Worm (Caenorhabditis elegans) whole organism, L4 larva: ENCODE measurements around the gene T06E6.1.

Experiments
- F10B5.3 ChIP-seq: sonication (generic microtip); optimal IDR thresholded peaks from 2 replicates; lab custom pipeline; 2016; ENCODE audit warnings: mild to moderate bottlenecking, missing genetic modification characterization, missing compliant biosample characterization
- T20F7.1 ChIP-seq: fragments of 200-800 bp; sonication (Bioruptor generic); optimal IDR thresholded peaks from 2 replicates; lab custom pipeline; 2018; ENCODE audit warnings: mild to moderate bottlenecking, missing genetic modification characterization, missing compliant biosample characterization
- T26A8.4 ChIP-seq: fragments of 200-800 bp; sonication (Bioruptor generic); IDR thresholded peaks from 2 replicates; pipeline ENCODE4 v1.3.6; 2022; ENCODE audit warnings: missing genetic modification characterization, missing compliant biosample characterization
- attf-4 ChIP-seq: sonication (generic microtip); optimal IDR thresholded peaks from 3 replicates; lab custom pipeline; 2017; ENCODE audit warnings: missing biosample characterization, missing genetic modification characterization
- ceh-44 ChIP-seq: fragments of 200-800 bp; sonication (Bioruptor generic); IDR thresholded peaks from 2 replicates; pipeline ENCODE4 v1.3.6; 2022; ENCODE audit warnings: missing genetic modification reagents, missing genetic modification characterization, missing compliant biosample characterization
- ctbp-1 ChIP-seq: fragments of 200-800 bp; sonication (Bioruptor generic); IDR thresholded peaks from 2 replicates; pipeline ENCODE4 v1.3.6; 2022; ENCODE audit warnings: missing genetic modification reagents, missing genetic modification characterization, missing compliant biosample characterization
- daf-19 ChIP-seq: fragments of 200-800 bp; sonication (Bioruptor generic); conservative IDR thresholded peaks from 2 replicates; pipeline ENCODE4 v1.3.6; 2022; ENCODE audit warnings: missing genetic modification characterization, missing compliant biosample characterization
- dmd-8 ChIP-seq: fragments of 200-800 bp; sonication (Bioruptor generic); IDR thresholded peaks from 2 replicates; pipeline ENCODE4 v1.3.6; 2022; ENCODE audit warnings: missing genetic modification characterization, missing compliant biosample characterization
- dmd-9 ChIP-seq: fragments of 200-800 bp; sonication (Bioruptor generic); IDR thresholded peaks from 2 replicates; pipeline ENCODE4 v1.3.6; 2022; ENCODE audit warnings: missing genetic modification reagents, missing genetic modification characterization, missing compliant biosample characterization
- dve-1 ChIP-seq: sonication (generic microtip); optimal IDR thresholded peaks from 2 replicates; lab custom pipeline; 2017; ENCODE audit warnings: antibody characterized with exemption, mild to moderate bottlenecking, missing genetic modification characterization, missing compliant biosample characterization; ENCODE audit not compliant: insufficient read depth
- hif-1 ChIP-seq, 2 experiments: sonication (generic microtip); optimal IDR thresholded peaks; 2 replicates each; lab custom pipeline; 2016 to 2017; ENCODE audit warnings: missing compliant biosample characterization in 2 of 2, missing genetic modification characterization in 2 of 2, missing genetic modification reagents in 2 of 2, missing genotype in 2 of 2, mild to moderate bottlenecking in 1 of 2
- hlh-30 ChIP-seq: sonication (generic microtip); optimal IDR thresholded peaks from 2 replicates; lab custom pipeline; 2017; ENCODE audit warnings: antibody characterized with exemption, mild to moderate bottlenecking, missing genetic modification characterization, missing compliant biosample characterization; ENCODE audit not compliant: insufficient read depth
- lin-1 ChIP-seq: fragments of 200-800 bp; sonication (Bioruptor generic); IDR thresholded peaks from 2 replicates; pipeline ENCODE4 v1.3.6; 2022; ENCODE audit warnings: missing genetic modification reagents, missing genetic modification characterization, missing compliant biosample characterization
- lin-13 ChIP-seq: fragments of 150-350 bp; optimal IDR thresholded peaks from 2 replicates; lab custom pipeline; 2014; ENCODE audit warnings: missing biosample characterization, missing genetic modification reagents, missing genetic modification characterization
- lin-38 ChIP-seq: fragments of 200-800 bp; sonication (Bioruptor generic); IDR thresholded peaks from 2 replicates; pipeline ENCODE4 v1.3.6; 2022; ENCODE audit warnings: missing genetic modification reagents, missing genetic modification characterization, missing compliant biosample characterization
- lin-39 ChIP-seq: fragments of 150-350 bp; optimal IDR thresholded peaks from 2 replicates; lab custom pipeline; 2014; ENCODE audit warnings: missing biosample characterization, missing genetic modification reagents, missing genetic modification characterization
- lsy-2 ChIP-seq, 2 experiments: fragments of 150-350 bp in 1 of 2; sonication (generic microtip) in 1 of 2; optimal IDR thresholded peaks; 2 replicates each; lab custom pipeline; 2014 to 2017; ENCODE audit warnings: missing biosample characterization in 2 of 2, missing genetic modification characterization in 2 of 2
- madf-9 ChIP-seq: fragments of 200-800 bp; sonication (Bioruptor generic); conservative IDR thresholded peaks from 2 replicates; pipeline ENCODE4 v1.3.6; 2022; ENCODE audit warnings: missing genetic modification reagents, missing genetic modification characterization, missing compliant biosample characterization
- nhr-28 ChIP-seq: fragments of 150-350 bp; optimal IDR thresholded peaks from 2 replicates; lab custom pipeline; 2014; ENCODE audit warnings: missing biosample characterization, missing genetic modification characterization
- pha-4 ChIP-seq, 2 experiments: fragments of 150-350 bp in 1 of 2; fragments of 200-800 bp in 1 of 2; sonication (Bioruptor generic) in 1 of 2; IDR thresholded peaks in 1 of 2; optimal IDR thresholded peaks in 1 of 2; 2 replicates each; pipeline versions ENCODE4 v1.3.6 to Lab custom; 2014 to 2022; ENCODE audit warnings: missing genetic modification characterization in 2 of 2, missing genetic modification reagents in 2 of 2, missing biosample characterization in 1 of 2, missing compliant biosample characterization in 1 of 2
- php-3 ChIP-seq: fragments of 200-800 bp; sonication (Bioruptor generic); IDR thresholded peaks from 2 replicates; pipeline ENCODE4 v1.3.6; 2022; ENCODE audit warnings: missing genetic modification reagents, missing genetic modification characterization, missing compliant biosample characterization
- rbr-2 ChIP-seq: sonication (generic microtip); optimal IDR thresholded peaks from 2 replicates; lab custom pipeline; 2016; ENCODE audit warnings: missing genotype, missing genetic modification characterization, missing compliant biosample characterization
- snpc-1.2 ChIP-seq: fragments of 200-800 bp; sonication (Bioruptor generic); IDR thresholded peaks from 2 replicates; pipeline ENCODE4 v1.3.6; 2022; ENCODE audit warnings: missing genetic modification reagents, missing genetic modification characterization, missing compliant biosample characterization
- spr-3 ChIP-seq: fragments of 200-800 bp; sonication (Bioruptor generic); optimal IDR thresholded peaks from 2 replicates; lab custom pipeline; 2018; ENCODE audit warnings: mild to moderate bottlenecking, missing genetic modification characterization, missing compliant biosample characterization
- tra-1 ChIP-seq: fragments of 200-800 bp; sonication (Bioruptor generic); IDR thresholded peaks from 2 replicates; pipeline ENCODE4 v1.3.6; 2022; ENCODE audit warnings: missing genetic modification reagents, missing genetic modification characterization, missing compliant biosample characterization
- unc-39 ChIP-seq: sonication (generic microtip); optimal IDR thresholded peaks from 2 replicates; lab custom pipeline; 2017; ENCODE audit warnings: missing biosample characterization, missing genetic modification characterization
- unc-62 ChIP-seq, 3 experiments: fragments of 150-350 bp in 1 of 3; sonication (generic microtip); optimal IDR thresholded peaks in 2 of 3; peaks in 1 of 3; 1 replicate in 1 of 3; 2 replicates in 2 of 3; lab custom pipeline; 2014 to 2017; ENCODE audit warnings: missing biosample characterization in 3 of 3, missing genetic modification characterization in 3 of 3, missing genetic modification reagents in 3 of 3, missing genotype in 1 of 3
- zag-1 ChIP-seq: fragments of 150-350 bp; optimal IDR thresholded peaks from 2 replicates; lab custom pipeline; 2014; ENCODE audit warnings: missing biosample characterization, missing genetic modification characterization
- zfp-2 ChIP-seq: sonication (generic microtip); optimal IDR thresholded peaks from 2 replicates; lab custom pipeline; 2016; ENCODE audit warnings: mild to moderate bottlenecking, missing genetic modification characterization, missing compliant biosample characterization
- zfp-3 ChIP-seq: fragments of 200-800 bp; sonication (Bioruptor generic); conservative IDR thresholded peaks from 2 replicates; pipeline ENCODE4 v1.3.6; 2022; ENCODE audit warnings: missing genetic modification reagents, missing genetic modification characterization, missing compliant biosample characterization
- ztf-11 ChIP-seq: fragments of 150-350 bp; optimal IDR thresholded peaks from 2 replicates; lab custom pipeline; 2014; ENCODE audit warnings: missing biosample characterization, missing genetic modification characterization
- ztf-7 ChIP-seq: fragments of 150-350 bp; optimal IDR thresholded peaks from 2 replicates; lab custom pipeline; 2014; ENCODE audit warnings: missing biosample characterization, missing genetic modification characterization

The T06E6.1 gene

DNA sequence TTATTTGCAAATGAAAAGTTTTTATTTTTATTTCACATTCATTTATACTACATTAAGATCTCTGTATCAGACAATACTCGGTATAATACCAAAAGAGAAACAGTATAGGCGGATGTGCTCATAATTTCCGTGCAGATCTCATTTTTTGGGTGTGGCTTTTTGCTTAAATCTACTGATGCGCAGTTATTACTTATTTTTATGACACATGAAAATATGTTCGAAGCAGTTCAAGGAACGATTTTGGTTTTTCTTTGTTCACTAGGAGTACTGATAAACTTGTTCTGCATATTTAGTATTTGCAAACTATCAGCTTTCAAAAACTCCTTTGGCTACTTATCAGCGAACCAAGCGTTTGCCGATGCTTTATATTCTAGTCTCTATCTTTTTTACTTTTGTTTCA is 42.4 kb downstream of the T06E6.1 start, which contains the start of gene srx-58:
Gene srx-58 (plus strand): TSS at position 301 of the 400 bp plus-strand sequence.
- TF ChIP-seq dmd-8 (GFP tag; lab: Robert Waterston, UW) (no peak), unc-39 (tag; lab: Kevin White, UChicago) (no peak), lin-38 (no peak), madf-9 (GFP tag; lab: Robert Waterston, UW) (no peak), zfp-3 (GFP tag; lab: Robert Waterston, UW) (no peak), tra-1 (GFP tag; lab: Robert Waterston, UW) (no peak), T26A8.4 (GFP tag; lab: Robert Waterston, UW) (no peak), nhr-28 (tag; lab: Kevin White, UChicago) (no peak), ceh-44 (GFP tag; lab: Robert Waterston, UW) (no peak), zag-1 (tag; lab: Kevin White, UChicago) (no peak), spr-3 (GFP tag; lab: Kevin White, UChicago) (no peak), daf-19 (no peak), dve-1 (tag; lab: Kevin White, UChicago) (no peak), T20F7.1 (GFP tag; lab: Kevin White, UChicago) (no peak), ztf-7 (tag; lab: Kevin White, UChicago) (no peak), rbr-2 (tag; lab: Kevin White, UChicago) (no peak), lsy-2 (tag; optimal IDR thresholded peaks at IDR 0.05; lab: Kevin White, UChicago) (no peak), dmd-9 (no peak)

DNA sequence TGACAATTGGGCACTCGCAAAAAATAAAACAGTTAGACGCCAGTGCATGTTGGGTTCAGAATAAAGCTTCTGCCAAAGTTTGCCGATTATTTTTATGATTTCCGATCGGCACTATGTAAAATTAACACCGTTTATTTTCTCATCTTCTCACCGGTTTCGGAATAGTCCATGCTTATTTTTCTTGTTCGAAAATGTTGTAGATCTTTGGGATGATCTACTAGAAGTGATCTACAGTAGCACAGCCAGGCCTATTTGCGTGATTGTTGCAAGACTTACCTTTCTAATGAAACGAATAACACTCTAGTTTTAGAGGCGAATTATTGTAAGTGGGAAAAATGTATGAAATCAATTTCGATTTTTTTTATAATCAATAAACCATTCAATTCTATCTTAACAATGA is 44.1 kb downstream of the T06E6.1 start, which contains the start of gene clec-231:
Gene clec-231 (minus strand): TSS at position 101 of the 400 bp plus-strand sequence.
- TF ChIP-seq ctbp-1 (GFP tag; lab: Robert Waterston, UW) (no peak), attf-4 (tag; lab: Kevin White, UChicago) (no peak), lin-1 (GFP tag; lab: Robert Waterston, UW) (no peak), nhr-28 (tag; lab: Kevin White, UChicago) (no peak), lin-13 (GFP tag; lab: Kevin White, UChicago) (no peak), dve-1 (tag; lab: Kevin White, UChicago) (no peak), zag-1 (tag; lab: Kevin White, UChicago) (no peak), ceh-44 (GFP tag; lab: Robert Waterston, UW) (no peak), php-3 (no peak), ztf-11 (tag; lab: Kevin White, UChicago) (no peak), daf-19 (no peak), hlh-30 (tag; lab: Kevin White, UChicago) (no peak)

DNA sequence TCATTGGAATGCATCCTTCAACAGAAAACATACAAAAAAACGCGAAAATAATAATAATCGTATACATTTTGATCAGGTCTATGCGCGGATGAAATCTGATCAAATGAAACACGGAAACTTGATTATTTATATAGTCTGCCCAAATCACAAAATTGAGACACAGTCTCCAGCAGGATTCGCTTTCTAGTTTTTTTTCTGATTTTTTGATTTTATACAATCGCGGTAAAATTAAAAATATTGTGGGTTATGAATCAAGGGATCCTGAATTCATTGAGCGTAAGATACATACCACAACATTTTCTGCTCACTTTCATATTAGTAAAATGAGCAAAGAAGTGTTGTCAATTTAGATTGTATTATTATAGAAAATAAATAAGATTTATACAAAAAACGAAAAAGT is 45.7 kb downstream of the T06E6.1 start, which contains the start of gene clec-230:
Gene clec-230 (minus strand): TSS at position 101 of the 400 bp plus-strand sequence.
- no peak for TF ChIP-seq lin-39 (tag; lab: Kevin White, UChicago)
- TF ChIP-seq unc-62 (GFP tag; optimal IDR thresholded peaks at IDR 0.05 in 1 of 2; lab: Kevin White, UChicago), result peak in 1 of 2 experiments; percentile 64
- TF ChIP-seq unc-62 (tag; optimal IDR thresholded peaks at IDR 0.05; lab: Kevin White, UChicago), result no peak
- no peak for TF ChIP-seq zag-1 (tag; lab: Kevin White, UChicago)

DNA sequence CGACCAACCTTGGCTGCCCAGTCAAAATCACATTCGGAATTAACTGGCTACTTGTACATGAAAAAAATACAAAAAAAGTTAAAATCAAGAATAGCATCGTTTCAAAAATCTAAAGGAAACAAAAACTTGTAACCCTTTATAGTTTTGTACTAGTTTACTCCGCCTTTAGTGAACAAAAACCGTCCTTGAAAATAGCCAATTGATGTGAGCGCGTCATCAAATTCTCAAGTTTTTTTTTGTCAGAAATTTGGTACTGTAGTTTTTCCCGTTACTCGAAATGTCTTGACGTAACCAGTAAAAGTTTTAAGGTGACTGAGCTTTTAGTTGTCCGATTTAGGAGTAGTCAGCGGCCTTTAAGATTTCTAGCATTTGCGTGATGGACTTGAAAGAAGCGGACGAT is 47.5 kb downstream of the T06E6.1 start, which contains the start of gene C29F3.3:
Gene C29F3.3 (minus strand): TSS at position 101 of the 400 bp plus-strand sequence.
- TF ChIP-seq zfp-2 (no peak), hif-1 (tag; optimal IDR thresholded peaks at IDR 0.05; lab: Kevin White, UChicago) (no peak), snpc-1.2 (GFP tag; lab: Robert Waterston, UW) (no peak), pha-4 (GFP tag; IDR thresholded peaks at IDR 0.05; lab: Robert Waterston, UW) (no peak), pha-4 (tag; optimal IDR thresholded peaks at IDR 0.05; lab: Kevin White, UChicago) (no peak), F10B5.3 (no peak)
